Worm (Caenorhabditis elegans) whole organism, L4 larva: ENCODE measurements around the gene sprp-4.

Source experiments
- ZK546.5 ChIP-seq, 2 experiments: sonication (generic microtip); optimal IDR thresholded peaks; 2 replicates each; lab custom pipeline; 2017; ENCODE audit warnings: missing biosample characterization in 2 of 2, missing genetic modification characterization in 2 of 2
- ama-1 ChIP-seq: fragments of 150-350 bp; optimal IDR thresholded peaks from 2 replicates; lab custom pipeline; 2014; ENCODE audit warnings: inconsistent platforms, mixed read lengths
- ctbp-1 ChIP-seq: fragments of 200-800 bp; sonication (Bioruptor generic); IDR thresholded peaks from 2 replicates; pipeline ENCODE4 v1.3.6; 2022; ENCODE audit warnings: missing genetic modification reagents, missing genetic modification characterization, missing compliant biosample characterization
- dmd-8 ChIP-seq: fragments of 200-800 bp; sonication (Bioruptor generic); IDR thresholded peaks from 2 replicates; pipeline ENCODE4 v1.3.6; 2022; ENCODE audit warnings: missing genetic modification characterization, missing compliant biosample characterization
- hmg-1.1 ChIP-seq: fragments of 200-800 bp; sonication (Bioruptor generic); IDR thresholded peaks from 2 replicates; pipeline ENCODE4 v1.3.6; 2022; ENCODE audit warnings: missing genetic modification reagents, missing genetic modification characterization, missing compliant biosample characterization
- lin-13 ChIP-seq: fragments of 150-350 bp; optimal IDR thresholded peaks from 2 replicates; lab custom pipeline; 2014; ENCODE audit warnings: missing biosample characterization, missing genetic modification reagents, missing genetic modification characterization
- mxl-3 ChIP-seq: fragments of 200-800 bp; sonication (Bioruptor generic); optimal IDR thresholded peaks from 2 replicates; lab custom pipeline; 2018; ENCODE audit warnings: mild to moderate bottlenecking, missing genetic modification characterization, missing compliant biosample characterization
- nhr-77 ChIP-seq: fragments of 150-350 bp; optimal IDR thresholded peaks from 2 replicates; lab custom pipeline; 2014; ENCODE audit warnings: missing biosample characterization, missing genetic modification characterization
- spr-3 ChIP-seq: fragments of 200-800 bp; sonication (Bioruptor generic); optimal IDR thresholded peaks from 2 replicates; lab custom pipeline; 2018; ENCODE audit warnings: mild to moderate bottlenecking, missing genetic modification characterization, missing compliant biosample characterization
- unc-130 ChIP-seq: sonication (generic microtip); optimal IDR thresholded peaks from 2 replicates; lab custom pipeline; 2016; ENCODE audit warnings: missing genetic modification reagents, missing genetic modification characterization, missing compliant biosample characterization
- unc-39 ChIP-seq: sonication (generic microtip); optimal IDR thresholded peaks from 2 replicates; lab custom pipeline; 2017; ENCODE audit warnings: missing biosample characterization, missing genetic modification characterization
- unc-62 ChIP-seq, 3 experiments: fragments of 150-350 bp in 1 of 3; sonication (generic microtip); optimal IDR thresholded peaks in 2 of 3; peaks in 1 of 3; 1 replicate in 1 of 3; 2 replicates in 2 of 3; lab custom pipeline; 2014 to 2017; ENCODE audit warnings: missing biosample characterization in 3 of 3, missing genetic modification characterization in 3 of 3, missing genetic modification reagents in 3 of 3, missing genotype in 1 of 3
- zag-1 ChIP-seq: fragments of 150-350 bp; optimal IDR thresholded peaks from 2 replicates; lab custom pipeline; 2014; ENCODE audit warnings: missing biosample characterization, missing genetic modification characterization
- ztf-11 ChIP-seq: fragments of 150-350 bp; optimal IDR thresholded peaks from 2 replicates; lab custom pipeline; 2014; ENCODE audit warnings: missing biosample characterization, missing genetic modification characterization

DNA sequence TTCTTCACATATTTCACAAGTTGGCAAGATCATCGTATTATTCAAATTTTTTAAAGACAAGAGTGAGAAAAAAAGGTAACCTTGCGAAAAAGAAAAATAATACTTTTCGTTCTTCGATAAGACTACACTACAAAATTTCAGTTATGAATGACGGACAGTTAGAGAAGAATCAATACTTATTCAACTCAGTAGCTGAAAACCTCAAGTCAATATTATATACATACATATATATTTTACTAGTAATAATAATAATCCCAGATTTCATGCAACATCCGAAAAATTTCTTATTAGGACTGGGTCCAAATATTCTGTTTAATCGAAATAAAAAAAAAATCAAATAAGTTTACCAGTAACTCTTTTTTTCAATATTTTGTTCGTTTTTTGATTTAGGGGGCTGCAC, 22.3 kb downstream of the sprp-4 start, which contains the start of gene C28G1.6:
- TF ChIP-seq dmd-8 (no peak), unc-130 (GFP tag; lab: Kevin White, UChicago) (no peak), zag-1 (tag; lab: Kevin White, UChicago) (no peak), ama-1 (lab: Kevin White, UChicago) (no peak), spr-3 (no peak), ztf-11 (no peak), nhr-77 (tag; lab: Kevin White, UChicago) (no peak), unc-62 (GFP tag; optimal IDR thresholded peaks at IDR 0.05 in 1 of 2; lab: Kevin White, UChicago) (no peak), unc-62 (tag; optimal IDR thresholded peaks at IDR 0.05; lab: Kevin White, UChicago) (no peak), mxl-3 (GFP tag; lab: Kevin White, UChicago) (no peak), hmg-1.1 (GFP tag; lab: Robert Waterston, UW) (no peak), lin-13 (no peak), unc-39 (tag; lab: Kevin White, UChicago) (no peak), ZK546.5 (tag; optimal IDR thresholded peaks at IDR 0.05; lab: Kevin White, UChicago) (no peak), ctbp-1 (GFP tag; lab: Robert Waterston, UW) (no peak)
